Worm (Caenorhabditis elegans): ENCODE data around the gene F41B4.2.

The F41B4.2 gene

DNA sequence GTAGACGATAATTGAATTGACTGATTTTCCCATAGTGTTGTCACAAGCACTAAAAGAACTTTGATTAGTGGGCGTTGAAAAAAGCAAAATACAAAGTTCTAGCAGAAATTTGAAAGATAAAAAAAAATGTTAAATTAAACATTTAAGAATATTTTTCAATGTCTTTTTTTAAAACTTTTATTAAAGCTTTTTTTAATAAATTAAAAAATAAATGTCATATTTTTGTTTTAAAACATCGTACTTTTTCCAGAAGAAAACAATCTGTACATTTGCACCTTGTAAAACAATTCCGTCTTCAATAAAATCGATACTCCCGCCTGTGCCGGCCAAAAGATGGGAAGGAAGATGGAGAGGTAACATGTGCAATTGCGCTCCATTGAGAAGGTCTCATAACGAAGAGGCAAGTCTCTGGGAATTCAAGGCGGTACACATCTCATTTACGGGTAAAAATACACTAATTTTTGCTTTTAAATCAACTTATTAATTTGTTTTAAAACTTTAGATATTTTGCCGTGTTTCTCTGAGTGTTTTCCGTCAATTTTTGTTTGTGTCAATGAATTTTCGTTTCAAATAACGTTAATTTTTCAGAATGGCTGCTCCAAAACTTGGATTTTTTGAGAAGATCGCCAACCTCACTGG, 5.7 kb upstream of the F41B4.2 start, which contains the start of the genes glr-6 and asg-2:
TSS of gene glr-6 (minus strand) at position 51 of the 639 bp plus-strand sequence.
TSS of gene asg-2 (plus strand) at position 589 of the 639 bp plus-strand sequence.
- TF ChIP-seq sptf-1 (tag; optimal IDR thresholded peaks at IDR 0.05) = peak; percentile 10
- TF ChIP-seq unc-120 (tag; optimal IDR thresholded peaks at IDR 0.05; ENCODE audit: poor library complexity, severe bottlenecking) = no peak
- peak; percentile 62 for TF ChIP-seq ceh-39 (tag; optimal IDR thresholded peaks at IDR 0.05)
- TF ChIP-seq mab-5 (tag; optimal IDR thresholded peaks at IDR 0.05) = no peak
- peak; percentile 18 for TF ChIP-seq lin-13 (tag; optimal IDR thresholded peaks at IDR 0.05)
- TF ChIP-seq nhr-28 (tag; optimal IDR thresholded peaks at IDR 0.05) = no peak
- TF ChIP-seq lsy-2 (tag; optimal IDR thresholded peaks at IDR 0.05) = peak; percentile 60
- TF ChIP-seq drap-1 (GFP tag; optimal IDR thresholded peaks at IDR 0.05) = no peak
- peak; percentile 25 for TF ChIP-seq nhr-2 (tag; optimal IDR thresholded peaks at IDR 0.05)
- peak; percentile 96 for TF ChIP-seq mep-1 (tag; optimal IDR thresholded peaks at IDR 0.05)
- no peak for TF ChIP-seq zip-8 (tag; optimal IDR thresholded peaks at IDR 0.05)
- TF ChIP-seq ceh-83 (GFP tag; optimal IDR thresholded peaks at IDR 0.05) = no peak
- peak; percentile 70 for TF ChIP-seq nhr-237 (tag; optimal IDR thresholded peaks at IDR 0.05)
- TF ChIP-seq ham-2 (GFP tag; optimal IDR thresholded peaks at IDR 0.05) = no peak
- no peak for TF ChIP-seq snpc-4 (tag; optimal IDR thresholded peaks at IDR 0.05)
- TF ChIP-seq unc-39 (tag; optimal IDR thresholded peaks at IDR 0.05) = no peak
- no peak for TF ChIP-seq bed-3 (GFP tag; optimal IDR thresholded peaks at IDR 0.05)
- peak; percentile 32 for TF ChIP-seq pha-4 (tag; optimal IDR thresholded peaks at IDR 0.05)
- no peak for TF ChIP-seq flh-1 (GFP tag; optimal IDR thresholded peaks at IDR 0.05)
- no peak for TF ChIP-seq nhr-76 (tag; optimal IDR thresholded peaks at IDR 0.05)
- peak; percentile 24 for TF ChIP-seq hlh-1 (tag; optimal IDR thresholded peaks at IDR 0.05)
- TF ChIP-seq elt-1 (tag; optimal IDR thresholded peaks at IDR 0.05; ENCODE audit: borderline replicate concordance, insufficient read depth) = no peak
- no peak for TF ChIP-seq ceh-43 (GFP tag; optimal IDR thresholded peaks at IDR 0.05)
- TF ChIP-seq unc-62 (GFP tag; optimal IDR thresholded peaks at IDR 0.05) = peak; percentile 21
- no peak for TF ChIP-seq blmp-1 (tag; optimal IDR thresholded peaks at IDR 0.05)
- no peak for TF ChIP-seq nhr-12 (tag; optimal IDR thresholded peaks at IDR 0.05)
- TF ChIP-seq elt-3 (tag; optimal IDR thresholded peaks at IDR 0.05) = no peak
- no peak for TF ChIP-seq lin-32 (GFP tag; optimal IDR thresholded peaks at IDR 0.05)
- no peak for TF ChIP-seq M03D4.4 (tag; optimal IDR thresholded peaks at IDR 0.05)
- peak; percentile 42 for TF ChIP-seq ztf-11 (tag; optimal IDR thresholded peaks at IDR 0.05)
- peak; percentile 59 for TF ChIP-seq ces-1 (GFP tag; optimal IDR thresholded peaks at IDR 0.05)
- no peak for TF ChIP-seq cnd-1 (tag; optimal IDR thresholded peaks at IDR 0.05)
- TF ChIP-seq sem-2 (GFP tag; optimal IDR thresholded peaks at IDR 0.05) = no peak
- no peak for TF ChIP-seq mls-2 (tag; optimal IDR thresholded peaks at IDR 0.05)
- TF ChIP-seq tbx-8 (GFP tag; optimal IDR thresholded peaks at IDR 0.05) = no peak

DNA sequence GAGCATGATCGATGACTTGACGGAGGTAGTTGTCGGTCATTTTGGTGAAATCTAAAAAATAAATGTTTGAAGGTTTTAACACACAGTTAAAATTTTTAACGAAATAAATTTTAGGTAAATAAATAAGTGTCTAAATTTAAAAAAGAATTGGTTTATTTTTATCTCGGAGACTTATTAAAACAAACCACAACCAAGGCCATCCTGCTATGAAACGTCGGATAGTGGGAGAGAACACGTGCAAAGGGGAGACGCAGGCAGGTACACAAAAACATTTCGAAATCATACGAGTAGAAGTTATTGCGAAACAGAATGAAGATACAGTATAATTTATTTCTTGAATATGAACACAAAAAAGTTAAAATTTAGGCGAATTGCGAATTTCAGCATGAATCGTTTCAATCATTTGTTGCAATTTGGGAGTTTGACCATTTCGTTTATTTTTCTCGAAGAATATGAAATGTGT, 1.0 kb upstream of the F41B4.2 start, which contains the start of gene F41B4.3:
TSS of gene F41B4.3 (minus strand) at position 51 of the 463 bp plus-strand sequence.
- TF ChIP-seq sptf-1 (tag; optimal IDR thresholded peaks at IDR 0.05) (no peak), mep-1 (tag; optimal IDR thresholded peaks at IDR 0.05) (no peak), mab-5 (tag; optimal IDR thresholded peaks at IDR 0.05) (no peak), unc-120 (tag; optimal IDR thresholded peaks at IDR 0.05; ENCODE audit: poor library complexity, severe bottlenecking) (no peak), pha-4 (tag; optimal IDR thresholded peaks at IDR 0.05) (no peak), hlh-1 (tag; optimal IDR thresholded peaks at IDR 0.05) (no peak), M03D4.4 (tag; optimal IDR thresholded peaks at IDR 0.05) (no peak), tbx-8 (GFP tag; optimal IDR thresholded peaks at IDR 0.05) (no peak), nhr-28 (tag; optimal IDR thresholded peaks at IDR 0.05) (no peak), snpc-4 (tag; optimal IDR thresholded peaks at IDR 0.05) (no peak), lin-32 (GFP tag; optimal IDR thresholded peaks at IDR 0.05) (no peak), lin-13 (tag; optimal IDR thresholded peaks at IDR 0.05) (no peak), lsy-2 (tag; optimal IDR thresholded peaks at IDR 0.05) (no peak)

DNA sequence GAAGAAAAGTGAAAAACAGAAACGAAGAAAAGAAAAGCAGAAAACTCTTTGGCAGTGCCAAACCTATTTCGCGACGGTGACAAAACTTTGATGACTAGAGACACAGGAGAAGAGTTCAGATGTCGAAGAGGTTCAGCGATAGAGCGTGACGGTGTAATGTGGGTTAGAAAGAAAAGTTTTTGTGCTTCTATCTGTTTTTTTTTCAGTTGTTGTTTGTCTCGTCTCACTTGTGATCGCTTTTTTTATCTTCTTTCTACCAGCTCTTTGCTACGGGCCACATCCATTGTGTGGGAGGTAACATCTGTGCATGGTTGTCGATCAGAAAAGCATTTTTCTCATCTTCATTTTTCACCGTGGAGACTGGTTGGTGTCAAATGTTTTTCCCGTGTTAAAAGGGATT, 9.2 kb downstream of the F41B4.2 start, which contains the start of gene F41B4.1:
TSS of gene F41B4.1 (minus strand) at position 23 of the 400 bp plus-strand sequence.
- TF ChIP-seq lin-13 (tag; optimal IDR thresholded peaks at IDR 0.05) (no peak), pha-4 (tag; optimal IDR thresholded peaks at IDR 0.05) (no peak), nhr-12 (tag; optimal IDR thresholded peaks at IDR 0.05) (no peak), ztf-11 (tag; optimal IDR thresholded peaks at IDR 0.05) (no peak), hlh-1 (tag; optimal IDR thresholded peaks at IDR 0.05) (peak; percentile 42)
